Fruit fly (Drosophila melanogaster) whole organism: ENCODE results near the gene CG12116.

Source experiments
- Dll ChIP-seq: fragments of >200 bp; optimal IDR thresholded peaks from 2 replicates; lab custom pipeline; 2017
- EcR ChIP-seq, 2 experiments: fragments of >200 bp; optimal IDR thresholded peaks; 2 replicates each; lab custom pipeline; 2017; ENCODE audit warnings: missing biosample characterization in 2 of 2, missing genetic modification characterization in 2 of 2, missing genetic modification reagents in 2 of 2
- pan ChIP-seq: fragments of >200 bp; optimal IDR thresholded peaks from 2 replicates; lab custom pipeline; 2017
- psq ChIP-seq: fragments of >200 bp; optimal IDR thresholded peaks from 2 replicates; lab custom pipeline; 2017

- no peak for TF ChIP-seq psq (lab: Kevin White, UChicago)
- no peak for TF ChIP-seq Dll (lab: Kevin White, UChicago)
- no peak for TF ChIP-seq EcR (GFP tag; optimal IDR thresholded peaks at IDR 0.05; lab: Kevin White, UChicago)
- TF ChIP-seq pan (lab: Kevin White, UChicago): no peak
Measured at dm6 chrX:8499151-8499550, 30.3 kb upstream of the CG12116 start.
